Fruit fly (Drosophila melanogaster): ENCODE measurements around the gene CG14835.

Gene CG14835

DNA sequence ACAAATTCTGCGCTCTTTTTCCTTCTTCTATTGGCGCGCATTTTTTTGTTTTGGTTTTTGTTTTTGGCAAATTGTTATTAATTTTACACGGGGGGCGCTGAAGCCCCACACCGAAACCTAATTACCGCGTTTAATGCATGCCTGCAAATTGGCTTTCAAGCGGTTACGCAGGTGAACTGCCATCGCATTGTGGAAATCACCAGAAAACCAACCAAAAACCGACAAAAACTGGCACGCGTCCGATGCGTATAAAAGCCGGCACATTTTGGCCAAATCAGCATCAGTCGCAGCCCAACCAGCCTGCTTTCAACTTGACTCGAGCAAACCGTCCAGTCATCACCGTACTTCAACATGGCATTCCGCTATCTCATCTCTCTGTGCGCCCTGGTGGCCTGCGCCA, 34.0 kb upstream of the CG14835 start, which contains the start of gene CG8541:
TSS of gene CG8541 (plus strand) at position 301 of the 400 bp plus-strand sequence.
- TF ChIP-seq CG6808 (GFP tag; optimal IDR thresholded peaks at IDR 0.05) = no peak
- no peak for TF ChIP-seq Blimp-1 (GFP tag; optimal IDR thresholded peaks at IDR 0.05)
- no peak for TF ChIP-seq Sox102F (GFP tag; optimal IDR thresholded peaks at IDR 0.05)
- no peak for TF ChIP-seq CG11762 (GFP tag; optimal IDR thresholded peaks at IDR 0.05; ENCODE audit: insufficient read depth)
- no peak for TF ChIP-seq CG31627 (GFP tag; optimal IDR thresholded peaks at IDR 0.05)
- TF ChIP-seq pdm3 (GFP tag; optimal IDR thresholded peaks at IDR 0.05) = no peak
- no peak for TF ChIP-seq esn (GFP tag; optimal IDR thresholded peaks at IDR 0.05)
- no peak for TF ChIP-seq Eip75B (GFP tag; optimal IDR thresholded peaks at IDR 0.05)
- no peak for TF ChIP-seq Ets96B (tag; optimal IDR thresholded peaks at IDR 0.05)
- no peak for TF ChIP-seq Met (GFP tag; optimal IDR thresholded peaks at IDR 0.05)
- TF ChIP-seq Hr39 (GFP tag; optimal IDR thresholded peaks at IDR 0.05) = no peak

DNA sequence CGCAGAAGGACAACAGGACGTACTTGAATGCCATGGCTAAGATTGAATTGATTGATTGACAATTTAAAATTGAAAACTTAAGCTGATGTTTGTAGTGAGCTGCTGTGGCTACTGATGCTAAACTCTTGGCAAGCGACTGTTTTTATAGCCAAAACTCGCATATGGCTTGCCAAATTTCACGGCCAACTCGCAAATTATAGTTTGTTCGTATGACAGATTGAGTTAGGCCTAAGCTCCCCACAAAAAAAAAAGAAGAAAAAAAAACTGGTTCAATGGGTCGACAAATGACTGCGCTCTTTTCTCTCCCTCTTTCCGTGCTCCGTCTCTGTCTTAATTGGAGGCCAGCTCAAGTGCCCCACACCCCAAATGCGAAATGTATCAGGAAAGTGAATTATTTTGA, 32.9 kb upstream of the CG14835 start, which contains the start of gene CG8543:
TSS of gene CG8543 (minus strand) at position 101 of the 400 bp plus-strand sequence.
- TF ChIP-seq fd59A (GFP tag; optimal IDR thresholded peaks at IDR 0.05) = no peak
- no peak for TF ChIP-seq net (GFP tag; optimal IDR thresholded peaks at IDR 0.05)
- TF ChIP-seq Eip78C (GFP tag) = no peak
- no peak for TF ChIP-seq CG7368 (GFP tag; optimal IDR thresholded peaks at IDR 0.05)
- no peak for TF ChIP-seq Smox (GFP tag; optimal IDR thresholded peaks at IDR 0.05)
- TF ChIP-seq fkh (GFP tag; optimal IDR thresholded peaks at IDR 0.05) = no peak
- no peak for TF ChIP-seq CG1621 (tag; optimal IDR thresholded peaks at IDR 0.05)
- TF ChIP-seq CG8119 (GFP tag; IDR thresholded peaks at IDR 0.05) = no peak
- TF ChIP-seq OdsH (GFP tag; optimal IDR thresholded peaks at IDR 0.05) = no peak
- no peak for TF ChIP-seq fd85E (GFP tag; optimal IDR thresholded peaks at IDR 0.05)
- no peak for TF ChIP-seq Lpt (GFP tag; optimal IDR thresholded peaks at IDR 0.05)
- TF ChIP-seq Blimp-1 (GFP tag; optimal IDR thresholded peaks at IDR 0.05) = no peak
- TF ChIP-seq vri (GFP tag; optimal IDR thresholded peaks at IDR 0.05) = no peak
- no peak for TF ChIP-seq dac (GFP tag; optimal IDR thresholded peaks at IDR 0.05)
- no peak for TF ChIP-seq CG3919 (GFP tag; optimal IDR thresholded peaks at IDR 0.05)
- no peak for TF ChIP-seq CG6792 (GFP tag; optimal IDR thresholded peaks at IDR 0.05)

- TF ChIP-seq fkh (GFP tag; optimal IDR thresholded peaks at IDR 0.05) = no peak
- no peak for TF ChIP-seq CG8119 (GFP tag; IDR thresholded peaks at IDR 0.05)
- TF ChIP-seq topi (GFP tag; optimal IDR thresholded peaks at IDR 0.05) = no peak
- no peak for TF ChIP-seq CG9139 (GFP tag; optimal IDR thresholded peaks at IDR 0.05)
- TF ChIP-seq esn (GFP tag; optimal IDR thresholded peaks at IDR 0.05) = no peak
- TF ChIP-seq CG15336 (GFP tag; IDR thresholded peaks at IDR 0.05) = no peak
- TF ChIP-seq Sox14 (GFP tag; optimal IDR thresholded peaks at IDR 0.05) = no peak
These were observed 27.9 kb upstream of the CG14835 start, which contains the start of the genes CG42660, CG42661 and Tsp66A for dm6 chr3L:7465209-7465608. CG42660 (plus strand) TSS chr3L:7465509. CG42661 (plus strand) TSS chr3L:7465509. Tsp66A (plus strand) TSS chr3L:7465509.

DNA sequence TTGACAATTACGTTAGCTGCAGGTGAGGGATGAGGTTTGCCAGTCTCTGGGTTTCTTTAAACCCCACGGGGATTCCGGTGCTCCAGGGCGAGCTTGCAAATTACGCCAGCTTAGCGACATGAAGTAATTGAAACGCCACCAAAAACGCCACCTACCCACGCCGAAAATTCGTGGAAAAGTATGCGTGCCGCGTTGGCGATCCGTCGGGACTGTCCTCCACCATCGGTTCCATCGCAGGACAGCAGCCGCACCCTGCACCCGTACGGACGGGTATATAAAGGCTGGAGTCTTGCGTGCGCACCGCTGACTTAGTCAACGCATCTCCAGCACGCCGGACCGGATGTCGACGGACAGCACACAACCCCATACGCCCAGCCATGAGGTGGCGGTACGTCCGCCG, 18.6 kb upstream of the CG14835 start, which contains the start of gene ppk26:
TSS of gene ppk26 (plus strand) at position 301 of the 400 bp plus-strand sequence.
- TF ChIP-seq Eip78C (GFP tag) = no peak
- no peak for TF ChIP-seq Sox15 (GFP tag; optimal IDR thresholded peaks at IDR 0.05)
- TF ChIP-seq Smox (GFP tag; optimal IDR thresholded peaks at IDR 0.05) = no peak
- TF ChIP-seq CG16779 (tag; optimal IDR thresholded peaks at IDR 0.05) = no peak
- no peak for TF ChIP-seq fd59A (GFP tag; optimal IDR thresholded peaks at IDR 0.05)
- no peak for TF ChIP-seq Hr39 (GFP tag; optimal IDR thresholded peaks at IDR 0.05)

- no peak for TF ChIP-seq Ets96B (tag; optimal IDR thresholded peaks at IDR 0.05)
- no peak for TF ChIP-seq CG11294 (GFP tag; IDR thresholded peaks at IDR 0.05)
- no peak for TF ChIP-seq Met (GFP tag; optimal IDR thresholded peaks at IDR 0.05)
- no peak for TF ChIP-seq Ets21C (GFP tag; optimal IDR thresholded peaks at IDR 0.05)
- TF ChIP-seq salr (GFP tag; optimal IDR thresholded peaks at IDR 0.05) = no peak
- TF ChIP-seq Sox14 (GFP tag; optimal IDR thresholded peaks at IDR 0.05) = no peak
- no peak for TF ChIP-seq CG11902 (GFP tag; optimal IDR thresholded peaks at IDR 0.05)
- TF ChIP-seq achi (GFP tag; optimal IDR thresholded peaks at IDR 0.05) = no peak
- TF ChIP-seq Hr4 (GFP tag; optimal IDR thresholded peaks at IDR 0.05) = no peak
- TF ChIP-seq CG16779 (tag; optimal IDR thresholded peaks at IDR 0.05) = no peak
- no peak for TF ChIP-seq CG15336 (GFP tag; IDR thresholded peaks at IDR 0.05)
- no peak for TF ChIP-seq CG7368 (GFP tag; optimal IDR thresholded peaks at IDR 0.05)
- TF ChIP-seq eg (GFP tag; IDR thresholded peaks at IDR 0.05) = no peak
- TF ChIP-seq topi (GFP tag; optimal IDR thresholded peaks at IDR 0.05) = no peak
- TF ChIP-seq acj6 (GFP tag; optimal IDR thresholded peaks at IDR 0.05) = no peak
- no peak for TF ChIP-seq CG34406 (GFP tag; optimal IDR thresholded peaks at IDR 0.05)
These were observed 13.3 kb upstream of the CG14835 start, which contains the start of gene CG33278 for dm6 chr3L:7450553-7450952. CG33278 (plus strand) TSS chr3L:7450853.

All from whole organism, prepupa.